Fruit fly (Drosophila melanogaster) whole organism, embryonic: ENCODE data around the gene mRpS31.
A peak's percentile ranks its signal among the peaks of the same experiment; 100 is the strongest.

ENCODE experiments used
- BtbVII ChIP-seq: fragments of 200-800 bp; sonication (Bioruptor generic); optimal IDR thresholded peaks from 3 replicates; lab custom pipeline; 2017; ENCODE audit warnings: missing biosample characterization, mild to moderate bottlenecking, missing genetic modification characterization
- CG10267 ChIP-seq: fragments of 200-800 bp; sonication (Bioruptor generic); optimal IDR thresholded peaks from 2 replicates; lab custom pipeline; 2018; ENCODE audit warnings: missing biosample characterization, mild to moderate bottlenecking, missing genetic modification characterization, moderate library complexity
- CG10462 ChIP-seq: fragments of 200-800 bp; sonication (Bioruptor generic); optimal IDR thresholded peaks from 2 replicates; lab custom pipeline; 2016; ENCODE audit warnings: missing biosample characterization, missing genetic modification characterization
- CG11085 ChIP-seq: fragments of 200-800 bp; sonication (Bioruptor generic); IDR thresholded peaks from 2 replicates; pipeline ENCODE4 v1.3.6; 2022; ENCODE audit warnings: missing biosample characterization, missing genetic modification characterization
- CG11560 ChIP-seq: fragments of 200-800 bp; sonication (Bioruptor generic); IDR thresholded peaks from 3 replicates; pipeline ENCODE4 v1.3.6; 2022; ENCODE audit warnings: missing biosample characterization, missing genetic modification characterization
- CG16779 ChIP-seq: fragments of 200-800 bp; sonication (Bioruptor generic); IDR thresholded peaks from 2 replicates; pipeline ENCODE4 v1.3.6; 2022; ENCODE audit warnings: missing biosample characterization, missing genetic modification characterization
- CG16863 ChIP-seq: fragments of 200-800 bp; sonication (Bioruptor generic); optimal IDR thresholded peaks from 3 replicates; lab custom pipeline; 2016; ENCODE audit warnings: missing biosample characterization, missing genetic modification characterization
- CG31441 ChIP-seq: fragments of 200-800 bp; sonication (Bioruptor generic); IDR thresholded peaks from 2 replicates; pipeline ENCODE4 v1.3.6; 2022; ENCODE audit warnings: missing biosample characterization, missing genetic modification characterization
- CG34224 ChIP-seq: fragments of 200-800 bp; sonication (Bioruptor generic); IDR thresholded peaks from 3 replicates; pipeline ENCODE4 v1.3.6; 2022; ENCODE audit warnings: missing biosample characterization, missing genetic modification characterization; ENCODE audit not compliant: partially characterized antibody
- CG34376 ChIP-seq: fragments of 200-800 bp; sonication (Bioruptor generic); optimal IDR thresholded peaks from 2 replicates; lab custom pipeline; 2018; ENCODE audit warnings: missing biosample characterization, mild to moderate bottlenecking, missing genetic modification characterization
- CG7556 ChIP-seq: fragments of 200-800 bp; sonication (Bioruptor generic); optimal IDR thresholded peaks from 2 replicates; lab custom pipeline; 2017; ENCODE audit warnings: missing biosample characterization, mild to moderate bottlenecking, missing genetic modification characterization
- CG7839 ChIP-seq: fragments of 200-800 bp; sonication (Bioruptor generic); optimal IDR thresholded peaks from 3 replicates; lab custom pipeline; 2018; ENCODE audit warnings: missing biosample characterization, mild to moderate bottlenecking, missing genetic modification characterization, moderate library complexity
- Deaf1 ChIP-seq: fragments of 200-800 bp; optimal IDR thresholded peaks from 3 replicates; lab custom pipeline; 2019; ENCODE audit warnings: missing biosample characterization, mild to moderate bottlenecking, missing genetic modification characterization, moderate library complexity
- Doc2 ChIP-seq: fragments of 200-800 bp; sonication (Bioruptor generic); IDR thresholded peaks from 2 replicates; pipeline ENCODE4 v1.3.6; 2022; ENCODE audit warnings: missing biosample characterization, missing genetic modification characterization
- Dp ChIP-seq: fragments of 200-800 bp; sonication (Bioruptor generic); optimal IDR thresholded peaks from 2 replicates; lab custom pipeline; 2018; ENCODE audit warnings: missing biosample characterization, mild to moderate bottlenecking, missing genetic modification characterization, moderate library complexity
- ERR ChIP-seq: fragments of 200-800 bp; sonication (Bioruptor generic); optimal IDR thresholded peaks from 2 replicates; lab custom pipeline; 2016; ENCODE audit warnings: missing biosample characterization, missing genetic modification characterization
- H15 ChIP-seq: fragments of 200-800 bp; sonication (Bioruptor generic); IDR thresholded peaks from 3 replicates; pipeline ENCODE4 v1.3.6; 2022; ENCODE audit warnings: missing biosample characterization, missing genetic modification characterization
- HHEX ChIP-seq: fragments of 200-800 bp; sonication (Bioruptor generic); optimal IDR thresholded peaks from 3 replicates; lab custom pipeline; 2017; ENCODE audit warnings: missing biosample characterization, mild to moderate bottlenecking, missing genetic modification characterization, missing genetic modification reagents
- HLH54F ChIP-seq: fragments of 200-800 bp; sonication (Bioruptor generic); optimal IDR thresholded peaks from 3 replicates; lab custom pipeline; 2016; ENCODE audit warnings: missing biosample characterization, missing genetic modification characterization
- Hey ChIP-seq: fragments of 200-800 bp; sonication (Bioruptor generic); optimal IDR thresholded peaks from 3 replicates; lab custom pipeline; 2018; ENCODE audit warnings: missing biosample characterization, mild to moderate bottlenecking, missing genetic modification characterization
- MBD-R2 ChIP-seq: fragments of 200-800 bp; sonication (Bioruptor generic); IDR thresholded peaks from 2 replicates; pipeline ENCODE4 v1.3.6; 2022; ENCODE audit warnings: missing biosample characterization, missing genetic modification characterization
- Nf-YB ChIP-seq: fragments of 200-800 bp; sonication (Bioruptor generic); optimal IDR thresholded peaks from 3 replicates; lab custom pipeline; 2019; ENCODE audit warnings: missing biosample characterization, mild to moderate bottlenecking, missing genetic modification characterization, moderate library complexity
- Optix ChIP-seq: fragments of 200-800 bp; sonication (Bioruptor generic); IDR thresholded peaks from 3 replicates; pipeline ENCODE4 v1.3.6; 2022; ENCODE audit warnings: missing biosample characterization, missing genetic modification characterization
- Rx ChIP-seq: fragments of 200-800 bp; sonication (Bioruptor generic); IDR thresholded peaks from 2 replicates; pipeline ENCODE4 v1.3.6; 2022; ENCODE audit warnings: missing biosample characterization, missing genetic modification characterization
- Side ChIP-seq: fragments of 200-800 bp; sonication (Bioruptor generic); optimal IDR thresholded peaks from 2 replicates; lab custom pipeline; 2016; ENCODE audit warnings: missing biosample characterization, missing genetic modification characterization
- Sry-β ChIP-seq: fragments of 200-800 bp; sonication (Bioruptor generic); optimal IDR thresholded peaks from 2 replicates; lab custom pipeline; 2018; ENCODE audit warnings: missing biosample characterization, mild to moderate bottlenecking, missing genetic modification characterization, moderate library complexity
- Stat92E ChIP-seq, 3 experiments: fragments of >200 bp in 2 of 3; fragments of 200-800 bp in 1 of 3; sonication (Bioruptor generic) in 1 of 3; optimal IDR thresholded peaks; 2 replicates each; lab custom pipeline; 2017 to 2019; ENCODE audit warnings: missing biosample characterization in 3 of 3, missing genetic modification characterization in 3 of 3, mild to moderate bottlenecking in 1 of 3, moderate library complexity in 1 of 3
- Usf ChIP-seq: fragments of 200-800 bp; sonication (Bioruptor generic); optimal IDR thresholded peaks from 2 replicates; lab custom pipeline; 2017; ENCODE audit warnings: missing genotype, missing biosample characterization, missing genetic modification characterization
- ab ChIP-seq: fragments of 200-800 bp; sonication (Bioruptor generic); optimal IDR thresholded peaks from 2 replicates; lab custom pipeline; 2016; ENCODE audit warnings: missing biosample characterization, missing genetic modification characterization
- amos ChIP-seq: fragments of 200-800 bp; sonication (Bioruptor generic); IDR thresholded peaks from 2 replicates; pipeline ENCODE4 v1.3.6; 2022; ENCODE audit warnings: missing biosample characterization, missing genetic modification characterization; ENCODE audit not compliant: partially characterized antibody
- ap ChIP-seq: fragments of 200-800 bp; sonication (Bioruptor generic); IDR thresholded peaks from 2 replicates; pipeline ENCODE4 v1.3.6; 2022; ENCODE audit warnings: missing biosample characterization, missing genetic modification characterization
- ase ChIP-seq: fragments of 200-800 bp; sonication (Bioruptor generic); IDR thresholded peaks from 3 replicates; pipeline ENCODE4 v1.3.6; 2022; ENCODE audit warnings: missing biosample characterization, missing genetic modification characterization
- en ChIP-seq: fragments of 200-800 bp; sonication (Bioruptor generic); optimal IDR thresholded peaks from 2 replicates; lab custom pipeline; 2016; ENCODE audit warnings: missing biosample characterization, missing genetic modification characterization
- exex ChIP-seq: fragments of 200-800 bp; sonication (Bioruptor generic); optimal IDR thresholded peaks from 4 replicates; lab custom pipeline; 2018; ENCODE audit warnings: missing biosample characterization, mild to moderate bottlenecking, missing genetic modification characterization, moderate library complexity
- hb ChIP-seq: fragments of 200-800 bp; sonication (Bioruptor generic); IDR thresholded peaks from 3 replicates; pipeline ENCODE4 v1.3.6; 2022; ENCODE audit warnings: missing biosample characterization, missing genetic modification characterization; ENCODE audit not compliant: partially characterized antibody
- her ChIP-seq: fragments of 200-800 bp; sonication (Bioruptor generic); optimal IDR thresholded peaks from 2 replicates; lab custom pipeline; 2016; ENCODE audit warnings: missing biosample characterization, missing genetic modification characterization
- kah ChIP-seq: fragments of 200-800 bp; sonication (Bioruptor generic); optimal IDR thresholded peaks from 2 replicates; lab custom pipeline; 2018; ENCODE audit warnings: missing biosample characterization, mild to moderate bottlenecking, missing genetic modification characterization
- knrl ChIP-seq: fragments of 200-800 bp; sonication (Bioruptor generic); IDR thresholded peaks from 3 replicates; pipeline ENCODE4 v1.3.6; 2022; ENCODE audit warnings: missing biosample characterization, missing genetic modification characterization; ENCODE audit not compliant: partially characterized antibody
- lbe ChIP-seq: fragments of 200-800 bp; sonication (Bioruptor generic); optimal IDR thresholded peaks from 2 replicates; lab custom pipeline; 2016; ENCODE audit warnings: missing biosample characterization, mild to moderate bottlenecking, missing genetic modification characterization
- onecut ChIP-seq: fragments of 200-800 bp; sonication (Bioruptor generic); IDR thresholded peaks from 2 replicates; pipeline ENCODE4 v1.3.6; 2022; ENCODE audit warnings: missing biosample characterization, missing genetic modification characterization
- pan ChIP-seq, 4 experiments: fragments of >200 bp in 3 of 4; fragments of 200-800 bp in 1 of 4; sonication (Bioruptor generic) in 1 of 4; optimal IDR thresholded peaks in 3 of 4; IDR thresholded peaks in 1 of 4; 2 replicates each; pipeline versions ENCODE4 v1.3.6 to Lab custom; 2017 to 2022; ENCODE audit warnings: missing biosample characterization in 2 of 4, missing genetic modification characterization in 2 of 4, mixed read lengths in 1 of 4
- pfk ChIP-seq: fragments of 200-800 bp; sonication (Bioruptor generic); optimal IDR thresholded peaks from 2 replicates; lab custom pipeline; 2018; ENCODE audit warnings: missing biosample characterization, mild to moderate bottlenecking, missing genetic modification characterization, moderate library complexity
- salm ChIP-seq: fragments of 200-800 bp; sonication (Bioruptor generic); optimal IDR thresholded peaks from 2 replicates; lab custom pipeline; 2018; ENCODE audit warnings: missing biosample characterization, mild to moderate bottlenecking, missing genetic modification characterization
- slp2 ChIP-seq: fragments of 200-800 bp; sonication (Bioruptor generic); optimal IDR thresholded peaks from 2 replicates; lab custom pipeline; 2016; ENCODE audit warnings: missing biosample characterization, missing genetic modification characterization
- tin ChIP-seq: fragments of 200-800 bp; sonication (Bioruptor generic); optimal IDR thresholded peaks from 3 replicates; lab custom pipeline; 2016; ENCODE audit warnings: missing biosample characterization, missing genetic modification characterization
- tup ChIP-seq: fragments of 200-800 bp; sonication (Bioruptor generic); optimal IDR thresholded peaks from 2 replicates; lab custom pipeline; 2016; ENCODE audit warnings: missing biosample characterization, mild to moderate bottlenecking, missing genetic modification characterization, moderate library complexity
- tx ChIP-seq: fragments of 200-800 bp; sonication (Bioruptor generic); optimal IDR thresholded peaks from 2 replicates; lab custom pipeline; 2016; ENCODE audit warnings: missing biosample characterization, missing genetic modification characterization
- zen2 ChIP-seq: fragments of 200-800 bp; sonication (Bioruptor generic); IDR thresholded peaks from 3 replicates; pipeline ENCODE4 v1.3.6; 2022; ENCODE audit warnings: missing biosample characterization, missing genetic modification characterization; ENCODE audit not compliant: partially characterized antibody

mRpS31 gene

DNA sequence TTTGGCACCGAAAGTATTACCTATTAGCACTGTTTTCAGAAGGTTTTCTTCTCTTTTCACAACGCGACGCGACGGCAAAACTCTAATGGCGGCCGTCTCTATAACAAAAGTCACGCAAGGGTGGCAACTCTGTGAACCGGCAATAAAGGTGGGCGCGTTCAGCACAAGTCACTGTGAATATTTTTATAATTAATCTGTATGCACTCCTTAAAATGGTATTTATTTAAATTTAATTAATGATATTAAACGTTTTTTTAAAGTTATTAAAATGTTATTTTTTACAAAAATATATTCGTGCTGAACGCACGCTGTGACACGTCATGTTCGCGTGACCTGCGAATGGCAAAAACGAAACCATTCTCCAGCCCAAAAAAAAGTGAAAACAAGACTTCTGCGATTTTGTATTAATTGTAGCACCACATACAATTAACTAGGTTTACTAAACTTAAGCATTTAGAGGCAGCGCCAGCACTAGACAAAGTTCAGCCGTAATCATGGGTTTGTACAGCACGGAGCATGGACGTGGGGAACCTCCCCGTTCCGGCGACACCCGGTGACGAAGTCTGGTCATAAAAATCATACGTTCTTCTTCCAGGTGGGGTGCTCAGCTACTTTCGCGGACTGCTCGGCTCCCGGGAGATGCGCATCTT is 22.1 kb upstream of the mRpS31 start, which contains the start of the genes brm and Arl1 (continued):
- TF ChIP-seq CG31441 (GFP tag; lab: Robert Waterston, UW) (peak; percentile 100), CG10267 (tag; lab: Kevin White, UChicago) (peak; percentile 93), HLH54F (GFP tag; lab: Kevin White, UChicago) (peak; percentile 91), amos (GFP tag; lab: Robert Waterston, UW) (peak; percentile 40; the same call in 1 of the 2 replicates), Optix (GFP tag; lab: Robert Waterston, UW) (peak; percentile 98), Rx (GFP tag; lab: Robert Waterston, UW) (peak; percentile 99), hb (GFP tag; lab: Robert Waterston, UW) (no peak), pfk (GFP tag; lab: Kevin White, UChicago) (peak; percentile 82), CG16779 (peak; percentile 98), tx (GFP tag; lab: Kevin White, UChicago) (peak; percentile 83), ase (peak; percentile 99), pan (optimal IDR thresholded peaks at IDR 0.05; lab: Kevin White, UChicago) (no peak), pan (GFP tag; optimal IDR thresholded peaks at IDR 0.05 in 1 of 2, IDR thresholded peaks at IDR 0.05 in 1 of 2) (peak in 1 of 2 experiments; percentile 99), CG11085 (GFP tag; lab: Robert Waterston, UW) (peak; percentile 99), Hey (tag; lab: Kevin White, UChicago) (peak; percentile 89), MBD-R2 (GFP tag; lab: Robert Waterston, UW) (peak; percentile 100), zen2 (GFP tag; lab: Robert Waterston, UW) (no peak), tup (GFP tag; lab: Kevin White, UChicago) (peak; percentile 96), tin (GFP tag; lab: Kevin White, UChicago) (peak; percentile 98), HHEX (GFP tag; lab: Kevin White, UChicago) (peak; percentile 98), Doc2 (GFP tag; lab: Robert Waterston, UW) (peak; percentile 96), ab (GFP tag; lab: Kevin White, UChicago) (peak; percentile 70), CG34224 (GFP tag; lab: Robert Waterston, UW) (no peak), Dp (GFP tag; lab: Kevin White, UChicago) (peak; percentile 40), CG7839 (tag; lab: Kevin White, UChicago) (peak; percentile 99), CG34376 (GFP tag; lab: Kevin White, UChicago) (peak; percentile 99), onecut (GFP tag; lab: Robert Waterston, UW) (peak; percentile 95), knrl (peak; percentile 69), Sry-β (GFP tag; lab: Kevin White, UChicago) (peak; percentile 61), Usf (GFP tag; lab: Kevin White, UChicago) (peak; percentile 98), exex (tag; lab: Kevin White, UChicago) (peak; percentile 94), CG11560 (tag; lab: Robert Waterston, UW) (peak; percentile 94), lbe (GFP tag; lab: Kevin White, UChicago) (peak; percentile 98), Nf-YB (GFP tag; lab: Kevin White, UChicago) (peak; percentile 85), Stat92E (GFP tag; optimal IDR thresholded peaks at IDR 0.05; lab: Kevin White, UChicago) (peak in 1 of 3 experiments; percentile 89), her (peak; percentile 31), Side (GFP tag; lab: Kevin White, UChicago) (peak; percentile 81), en (GFP tag; lab: Kevin White, UChicago) (peak; percentile 20), H15 (GFP tag; lab: Robert Waterston, UW) (peak; percentile 99), slp2 (GFP tag; lab: Kevin White, UChicago) (peak; percentile 62), BtbVII (GFP tag; lab: Kevin White, UChicago) (peak; percentile 95), kah (GFP tag; lab: Kevin White, UChicago) (peak; percentile 92), salm (tag; lab: Kevin White, UChicago) (peak; percentile 92), ap (GFP tag; lab: Robert Waterston, UW) (peak; percentile 98), ERR (GFP tag; lab: Kevin White, UChicago) (peak; percentile 69), Deaf1 (tag; lab: Kevin White, UChicago) (peak; percentile 86), CG7556 (GFP tag; lab: Kevin White, UChicago) (peak; percentile 95), CG10462 (peak; percentile 89), CG16863 (GFP tag; lab: Kevin White, UChicago) (peak; percentile 67)
